Fruit fly (Drosophila melanogaster): ENCODE data around the gene CG4596.

DNA sequence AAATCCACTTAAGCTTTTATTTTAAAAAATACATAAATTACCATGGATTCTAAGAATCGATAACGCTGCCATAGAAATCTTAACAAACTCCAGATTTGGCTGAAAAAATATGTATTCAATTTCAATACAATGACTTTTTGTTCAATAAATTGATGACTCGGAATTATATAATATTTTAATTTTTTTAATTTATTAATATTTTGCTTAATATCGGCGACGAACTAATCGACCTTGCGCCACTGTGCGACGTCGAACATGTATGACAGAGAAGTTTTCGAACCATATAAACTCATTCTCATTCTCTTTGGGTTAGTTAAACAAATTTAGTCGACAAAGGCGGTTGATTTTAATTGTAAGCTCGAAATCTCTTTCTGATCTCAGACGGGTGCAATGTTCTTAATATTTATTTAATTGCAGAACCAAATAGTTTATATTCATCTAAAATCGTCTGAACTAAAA is 23.3 kb upstream of the CG4596 start, which contains the start of gene CG42394:
- TF ChIP-seq CTCF (optimal IDR thresholded peaks at IDR 0.05) (no peak), CG8478 (optimal IDR thresholded peaks at IDR 0.05) (no peak)
